Worm (Caenorhabditis elegans): ENCODE results near the gene F36H5.9.

DNA sequence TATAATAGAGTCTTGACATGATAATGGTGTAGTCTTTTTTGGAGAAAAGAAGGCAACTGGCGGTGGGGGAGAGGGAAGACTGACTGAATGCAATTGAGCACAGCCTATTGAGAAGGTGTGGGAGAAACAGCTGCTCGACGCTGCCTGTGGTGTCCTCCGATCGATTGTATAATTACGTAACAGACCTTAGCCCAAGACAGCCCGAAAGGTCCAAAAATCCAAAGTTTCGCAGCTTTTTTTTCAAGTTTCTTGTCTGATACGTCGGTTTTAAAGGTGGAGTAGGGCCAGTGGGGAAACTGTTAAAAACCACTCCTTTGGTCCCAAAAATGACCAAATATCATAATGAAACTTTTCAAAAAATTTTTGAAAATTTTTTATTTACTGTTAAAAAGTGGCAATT, 35.2 kb upstream of the F36H5.9 start, which contains the start of the genes C08F1.6 and fbxb-13:
- TF ChIP-seq F13C5.2 (tag; optimal IDR thresholded peaks at IDR 0.05) (no peak), sea-1 (GFP tag; conservative IDR thresholded peaks at IDR 0.05) (no peak), scrt-1 (GFP tag; IDR thresholded peaks at IDR 0.05) (no peak), hnd-1 (tag; optimal IDR thresholded peaks at IDR 0.05) (no peak), aly-1 (tag; optimal IDR thresholded peaks at IDR 0.05) (no peak), ets-7 (tag; optimal IDR thresholded peaks at IDR 0.05) (no peak), pes-1 (GFP tag; IDR thresholded peaks at IDR 0.05) (no peak)
